Worm (Caenorhabditis elegans) whole organism, late embryonic: ENCODE data around the gene mif-4.

Experiments used
- ceh-48 ChIP-seq: sonication (generic microtip); optimal IDR thresholded peaks from 2 replicates; lab custom pipeline; 2016; ENCODE audit warnings: missing genetic modification characterization, inconsistent platforms, missing compliant biosample characterization
- hlh-8 ChIP-seq: sonication (generic microtip); optimal IDR thresholded peaks from 2 replicates; lab custom pipeline; 2016; ENCODE audit warnings: missing genotype, missing genetic modification characterization, missing compliant biosample characterization
- lim-6 ChIP-seq: sonication (generic microtip); optimal IDR thresholded peaks from 2 replicates; lab custom pipeline; 2016; ENCODE audit warnings: missing genetic modification characterization, missing compliant biosample characterization
- nhr-11 ChIP-seq: fragments of 150-350 bp; optimal IDR thresholded peaks from 2 replicates; lab custom pipeline; 2014; ENCODE audit warnings: missing biosample characterization, missing genetic modification characterization
- pag-3 ChIP-seq: sonication (generic microtip); optimal IDR thresholded peaks from 2 replicates; lab custom pipeline; 2016; ENCODE audit warnings: missing compliant biosample characterization, missing genetic modification characterization, borderline replicate concordance
- pros-1 ChIP-seq: fragments of 150-350 bp; optimal IDR thresholded peaks from 2 replicates; lab custom pipeline; 2014; ENCODE audit warnings: missing biosample characterization, missing genetic modification reagents, missing genetic modification characterization
- syd-9 ChIP-seq: sonication (generic microtip); optimal IDR thresholded peaks from 2 replicates; lab custom pipeline; 2016; ENCODE audit warnings: mild to moderate bottlenecking, missing genetic modification characterization, moderate library complexity, missing compliant biosample characterization
- unc-3 ChIP-seq, 2 experiments: fragments of 200-800 bp in 1 of 2; sonication (Bioruptor generic) in 1 of 2; sonication (generic microtip) in 1 of 2; conservative IDR thresholded peaks in 1 of 2; optimal IDR thresholded peaks in 1 of 2; 2 replicates each; pipeline versions ENCODE4 v1.3.6 to Lab custom; 2016 to 2022; ENCODE audit warnings: missing compliant biosample characterization in 2 of 2, missing genetic modification characterization in 2 of 2, missing genetic modification reagents in 1 of 2

DNA sequence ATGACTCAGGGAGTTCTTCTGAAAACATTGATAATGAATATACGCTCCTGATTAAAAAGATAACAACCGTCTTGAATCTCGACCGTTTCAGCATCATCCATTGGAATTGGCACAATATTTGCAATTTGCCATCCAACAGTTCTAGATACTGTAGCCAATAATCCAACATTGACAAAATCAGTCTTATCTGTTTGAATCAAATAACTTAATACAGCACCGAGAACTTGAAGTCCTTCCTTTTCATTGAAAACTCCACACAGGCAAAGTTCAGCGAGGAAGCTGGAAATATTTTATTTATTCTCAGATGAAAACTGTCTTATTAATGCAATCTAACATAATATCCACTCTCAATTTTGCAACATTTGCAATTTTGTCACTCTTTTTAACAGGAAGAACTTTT is 36.5 kb upstream of the mif-4 start:
- TF ChIP-seq pag-3 (no peak), hlh-8 (tag; lab: Kevin White, UChicago) (no peak), pros-1 (tag; lab: Kevin White, UChicago) (no peak), unc-3 (GFP tag; conservative IDR thresholded peaks at IDR 0.05; lab: Robert Waterston, UW) (no peak), unc-3 (tag; optimal IDR thresholded peaks at IDR 0.05; lab: Kevin White, UChicago) (no peak), nhr-11 (tag; lab: Kevin White, UChicago) (no peak), ceh-48 (tag; lab: Kevin White, UChicago) (no peak), lim-6 (tag; lab: Kevin White, UChicago) (no peak), syd-9 (no peak)
